Worm (Caenorhabditis elegans) whole organism, mixed stage, embryonic: ENCODE results near the gene gcy-22.
A peak's percentile ranks its signal among the peaks of the same experiment; 100 is the strongest.

Experiments
- M03D4.4 ChIP-seq: sonication (generic microtip); optimal IDR thresholded peaks from 2 replicates; lab custom pipeline; 2017; ENCODE audit warnings: mild to moderate bottlenecking, missing genetic modification characterization, missing compliant biosample characterization
- bed-3 ChIP-seq: fragments of 200-800 bp; sonication (Bioruptor generic); optimal IDR thresholded peaks from 3 replicates; lab custom pipeline; 2018; ENCODE audit warnings: mild to moderate bottlenecking, missing genetic modification characterization, moderate library complexity, missing compliant biosample characterization
- blmp-1 ChIP-seq: fragments of 150-350 bp; optimal IDR thresholded peaks from 2 replicates; lab custom pipeline; 2014; ENCODE audit warnings: missing biosample characterization, missing genetic modification characterization
- ceh-39 ChIP-seq: fragments of 150-350 bp; optimal IDR thresholded peaks from 2 replicates; lab custom pipeline; 2014; ENCODE audit warnings: missing biosample characterization, missing genetic modification characterization
- ceh-83 ChIP-seq: fragments of 200-800 bp; sonication (Bioruptor generic); optimal IDR thresholded peaks from 2 replicates; lab custom pipeline; 2018; ENCODE audit warnings: mild to moderate bottlenecking, missing genetic modification characterization, missing compliant biosample characterization
- ces-1 ChIP-seq: fragments of 150-350 bp; optimal IDR thresholded peaks from 2 replicates; lab custom pipeline; 2014; ENCODE audit warnings: missing biosample characterization, missing genetic modification reagents, missing genetic modification characterization
- cnd-1 ChIP-seq: fragments of 200-800 bp; sonication (Bioruptor generic); optimal IDR thresholded peaks from 2 replicates; lab custom pipeline; 2018; ENCODE audit warnings: mild to moderate bottlenecking, missing genetic modification characterization, missing compliant biosample characterization
- drap-1 ChIP-seq: fragments of 200-800 bp; sonication (Bioruptor generic); optimal IDR thresholded peaks from 3 replicates; lab custom pipeline; 2018; ENCODE audit warnings: mild to moderate bottlenecking, missing genetic modification characterization, missing compliant biosample characterization
- elt-1 ChIP-seq: sonication (generic microtip); optimal IDR thresholded peaks from 2 replicates; lab custom pipeline; 2017; ENCODE audit warnings: missing genetic modification characterization, mild to moderate bottlenecking, missing compliant biosample characterization, antibody characterized with exemption, moderate library complexity, borderline replicate concordance; ENCODE audit not compliant: insufficient read depth
- elt-3 ChIP-seq: fragments of 150-350 bp; optimal IDR thresholded peaks from 2 replicates; lab custom pipeline; 2014; ENCODE audit warnings: missing biosample characterization, missing genetic modification characterization
- flh-1 ChIP-seq: fragments of 200-800 bp; sonication (Bioruptor generic); optimal IDR thresholded peaks from 2 replicates; lab custom pipeline; 2018; ENCODE audit warnings: mild to moderate bottlenecking, missing genetic modification characterization, moderate library complexity, missing compliant biosample characterization
- ham-2 ChIP-seq: fragments of 200-800 bp; sonication (Bioruptor generic); optimal IDR thresholded peaks from 2 replicates; lab custom pipeline; 2018; ENCODE audit warnings: mild to moderate bottlenecking, missing genetic modification characterization, missing compliant biosample characterization
- hlh-1 ChIP-seq: fragments of 150-350 bp; optimal IDR thresholded peaks from 2 replicates; lab custom pipeline; 2014; ENCODE audit warnings: missing biosample characterization, missing genetic modification reagents, missing genetic modification characterization
- lin-13 ChIP-seq: fragments of 150-350 bp; optimal IDR thresholded peaks from 2 replicates; lab custom pipeline; 2014; ENCODE audit warnings: missing biosample characterization, missing genetic modification characterization
- lin-32 ChIP-seq: fragments of 200-800 bp; sonication (Bioruptor generic); optimal IDR thresholded peaks from 2 replicates; lab custom pipeline; 2018; ENCODE audit warnings: mild to moderate bottlenecking, missing genetic modification characterization, missing compliant biosample characterization
- lsy-2 ChIP-seq: fragments of 150-350 bp; optimal IDR thresholded peaks from 2 replicates; lab custom pipeline; 2014; ENCODE audit warnings: missing biosample characterization, missing genetic modification characterization
- mab-5 ChIP-seq: fragments of 150-350 bp; optimal IDR thresholded peaks from 2 replicates; lab custom pipeline; 2014; ENCODE audit warnings: missing biosample characterization, missing genetic modification characterization
- mls-2 ChIP-seq: sonication (generic microtip); optimal IDR thresholded peaks from 2 replicates; lab custom pipeline; 2016; ENCODE audit warnings: mild to moderate bottlenecking, missing genetic modification characterization, moderate library complexity, missing compliant biosample characterization
- nhr-12 ChIP-seq: fragments of 150-350 bp; optimal IDR thresholded peaks from 2 replicates; lab custom pipeline; 2014; ENCODE audit warnings: missing biosample characterization, missing genetic modification characterization
- nhr-2 ChIP-seq: fragments of 150-350 bp; optimal IDR thresholded peaks from 2 replicates; lab custom pipeline; 2014; ENCODE audit warnings: missing biosample characterization, missing genetic modification characterization
- nhr-237 ChIP-seq: fragments of 150-350 bp; optimal IDR thresholded peaks from 2 replicates; lab custom pipeline; 2014; ENCODE audit warnings: missing biosample characterization, missing genetic modification characterization
- nhr-28 ChIP-seq: fragments of 150-350 bp; optimal IDR thresholded peaks from 2 replicates; lab custom pipeline; 2014; ENCODE audit warnings: missing biosample characterization, missing genetic modification characterization
- nhr-76 ChIP-seq: sonication (generic microtip); optimal IDR thresholded peaks from 2 replicates; lab custom pipeline; 2017; ENCODE audit warnings: missing biosample characterization, missing genetic modification characterization
- pha-4 ChIP-seq: fragments of 150-350 bp; optimal IDR thresholded peaks from 2 replicates; lab custom pipeline; 2018; ENCODE audit warnings: missing biosample characterization, missing genetic modification reagents, missing genetic modification characterization
- sem-2 ChIP-seq: fragments of 200-800 bp; sonication (Bioruptor generic); optimal IDR thresholded peaks from 2 replicates; lab custom pipeline; 2018; ENCODE audit warnings: mild to moderate bottlenecking, missing genetic modification characterization, missing compliant biosample characterization
- snpc-4 ChIP-seq: fragments of 150-350 bp; optimal IDR thresholded peaks from 2 replicates; lab custom pipeline; 2014; ENCODE audit warnings: missing biosample characterization, missing genetic modification characterization
- sptf-1 ChIP-seq: sonication (generic microtip); optimal IDR thresholded peaks from 2 replicates; lab custom pipeline; 2017; ENCODE audit warnings: mild to moderate bottlenecking, missing genetic modification characterization, moderate library complexity, missing compliant biosample characterization
- tbx-8 ChIP-seq: fragments of 200-800 bp; sonication (Bioruptor generic); optimal IDR thresholded peaks from 2 replicates; lab custom pipeline; 2018; ENCODE audit warnings: mild to moderate bottlenecking, missing genetic modification characterization, moderate library complexity, missing compliant biosample characterization
- unc-120 ChIP-seq: sonication (generic microtip); optimal IDR thresholded peaks from 2 replicates; lab custom pipeline; 2017; ENCODE audit warnings: missing genetic modification characterization, missing compliant biosample characterization; ENCODE audit not compliant: poor library complexity, severe bottlenecking
- unc-39 ChIP-seq: fragments of 150-350 bp; optimal IDR thresholded peaks from 2 replicates; lab custom pipeline; 2014; ENCODE audit warnings: missing biosample characterization, missing genetic modification characterization
- unc-62 ChIP-seq: fragments of 150-350 bp; optimal IDR thresholded peaks from 2 replicates; lab custom pipeline; 2014; ENCODE audit warnings: missing biosample characterization, missing genetic modification reagents, missing genetic modification characterization
- zip-8 ChIP-seq: fragments of 150-350 bp; optimal IDR thresholded peaks from 2 replicates; lab custom pipeline; 2014; ENCODE audit warnings: missing biosample characterization, missing genetic modification characterization
- ztf-11 ChIP-seq: fragments of 150-350 bp; optimal IDR thresholded peaks from 2 replicates; lab custom pipeline; 2014; ENCODE audit warnings: missing biosample characterization, missing genetic modification characterization

gcy-22 gene

ce11 chrV:20824962-20825609 lies at the start of gene gcy-22, which contains the start of gene grl-14:
Gene gcy-22 (minus strand): TSS chrV:20825062.
Gene grl-14 (plus strand): TSS chrV:20825559.
- TF ChIP-seq blmp-1 (tag; lab: Kevin White, UChicago) (no peak), ceh-39 (no peak), sptf-1 (no peak), unc-39 (tag; lab: Kevin White, UChicago) (no peak), nhr-28 (tag; lab: Kevin White, UChicago) (no peak), mls-2 (tag; lab: Kevin White, UChicago) (no peak), tbx-8 (no peak), pha-4 (tag; lab: Kevin White, UChicago) (no peak), unc-62 (no peak), drap-1 (no peak), elt-3 (tag; lab: Kevin White, UChicago) (no peak), bed-3 (GFP tag; lab: Kevin White, UChicago) (no peak), sem-2 (GFP tag; lab: Kevin White, UChicago) (no peak), lsy-2 (tag; lab: Kevin White, UChicago) (no peak), ztf-11 (tag; lab: Kevin White, UChicago) (no peak), nhr-237 (tag; lab: Kevin White, UChicago) (no peak), elt-1 (tag; lab: Kevin White, UChicago) (no peak), lin-13 (no peak), flh-1 (GFP tag; lab: Kevin White, UChicago) (no peak), nhr-76 (tag; lab: Kevin White, UChicago) (no peak)
- TF ChIP-seq, all 35 proteins: peak for 0

DNA sequence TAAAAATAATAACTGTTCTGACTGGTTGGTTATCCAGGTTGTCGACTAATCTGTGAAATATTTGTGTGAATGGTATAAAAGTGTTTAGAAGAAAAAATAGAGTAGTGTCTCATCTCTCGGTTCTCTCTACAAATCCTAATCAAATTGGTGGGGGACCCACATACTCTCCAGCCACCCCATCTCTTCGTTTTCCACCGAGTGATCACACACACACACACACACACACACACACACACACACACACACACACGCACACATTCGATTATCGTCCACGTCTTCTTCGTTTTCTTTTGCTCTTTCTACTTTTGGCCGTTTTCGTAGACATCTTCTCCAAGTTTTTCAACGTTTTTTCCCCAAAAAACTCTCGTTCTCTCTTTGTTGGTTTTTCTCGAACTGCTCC lies 48.3 kb upstream of the gcy-22 start:
- TF ChIP-seq ces-1 (GFP tag; lab: Kevin White, UChicago) = peak; percentile 95
- no peak for TF ChIP-seq zip-8 (tag; lab: Kevin White, UChicago)

ce11 chrV:20871194-20871593 lies 46.3 kb upstream of the gcy-22 start:
- no peak for TF ChIP-seq flh-1 (GFP tag; lab: Kevin White, UChicago)
- TF ChIP-seq bed-3 (GFP tag; lab: Kevin White, UChicago) = no peak
- no peak for TF ChIP-seq ztf-11 (tag; lab: Kevin White, UChicago)
- no peak for TF ChIP-seq lin-13
- no peak for TF ChIP-seq tbx-8
- TF ChIP-seq drap-1 = no peak
- TF ChIP-seq pha-4 (tag; lab: Kevin White, UChicago) = no peak
- TF ChIP-seq ceh-39 = no peak
- no peak for TF ChIP-seq hlh-1 (tag; lab: Kevin White, UChicago)
- no peak for TF ChIP-seq unc-120 (tag; lab: Kevin White, UChicago)
- no peak for TF ChIP-seq ceh-83 (GFP tag; lab: Kevin White, UChicago)
- no peak for TF ChIP-seq nhr-28 (tag; lab: Kevin White, UChicago)
- no peak for TF ChIP-seq mab-5 (tag; lab: Kevin White, UChicago)
- no peak for TF ChIP-seq unc-39 (tag; lab: Kevin White, UChicago)
- TF ChIP-seq ces-1 (GFP tag; lab: Kevin White, UChicago) = no peak
- TF ChIP-seq sptf-1 = no peak
- TF ChIP-seq lsy-2 (tag; lab: Kevin White, UChicago) = no peak
- TF ChIP-seq elt-1 (tag; lab: Kevin White, UChicago) = no peak

DNA sequence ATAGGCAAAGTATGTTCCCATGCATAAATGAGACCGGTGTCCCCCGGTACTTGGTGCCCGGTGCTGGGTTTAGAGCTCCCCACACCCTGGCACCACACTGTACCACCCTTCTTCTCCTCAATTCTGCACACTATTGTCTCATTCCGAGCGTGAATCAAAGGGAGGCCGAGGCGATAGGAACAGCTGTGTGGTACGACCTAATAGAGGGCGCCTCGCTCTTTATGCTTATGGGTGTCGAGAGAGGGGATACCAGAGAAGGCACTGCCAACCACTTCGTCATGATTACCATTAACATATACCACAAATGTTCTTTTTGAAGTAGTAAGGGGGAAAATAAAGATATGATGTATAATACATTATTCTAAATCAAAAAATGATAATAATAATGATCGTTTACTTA lies 45.8 kb upstream of the gcy-22 start:
- TF ChIP-seq lin-32 (GFP tag; lab: Kevin White, UChicago) = no peak
- TF ChIP-seq unc-62 = no peak
- no peak for TF ChIP-seq hlh-1 (tag; lab: Kevin White, UChicago)

ce11 chrV:20868329-20868728 lies 43.5 kb upstream of the gcy-22 start, which contains the start of gene F31D4.8:
Gene F31D4.8 (minus strand): TSS chrV:20868429.
- TF ChIP-seq nhr-2 = no peak

ce11 chrV:20866406-20866805 lies 41.5 kb upstream of the gcy-22 start:
- TF ChIP-seq lsy-2 (tag; lab: Kevin White, UChicago) (no peak), nhr-28 (tag; lab: Kevin White, UChicago) (no peak), pha-4 (tag; lab: Kevin White, UChicago) (no peak), nhr-12 (tag; lab: Kevin White, UChicago) (no peak), blmp-1 (tag; lab: Kevin White, UChicago) (no peak), elt-1 (tag; lab: Kevin White, UChicago) (no peak), unc-39 (tag; lab: Kevin White, UChicago) (no peak), snpc-4 (tag; lab: Kevin White, UChicago) (no peak), ztf-11 (tag; lab: Kevin White, UChicago) (no peak), tbx-8 (no peak), ces-1 (GFP tag; lab: Kevin White, UChicago) (no peak), M03D4.4 (tag; lab: Kevin White, UChicago) (no peak), ham-2 (GFP tag; lab: Kevin White, UChicago) (no peak), cnd-1 (no peak)
